Worm (Caenorhabditis elegans) whole organism, L2 larva: Measurements from ENCODE around the gene rft-1.

Experiments used
- R02D3.7 ChIP-seq: fragments of 150-350 bp; optimal IDR thresholded peaks from 2 replicates; lab custom pipeline; 2014; ENCODE audit warnings: missing biosample characterization, missing genetic modification characterization
- ama-1 ChIP-seq: fragments of 150-350 bp; optimal IDR thresholded peaks from 2 replicates; lab custom pipeline; 2018; ENCODE audit warnings: inconsistent platforms
- egl-27 ChIP-seq: sonication (generic microtip); optimal IDR thresholded peaks from 3 replicates; lab custom pipeline; 2017; ENCODE audit warnings: missing biosample characterization, missing genetic modification reagents, missing genetic modification characterization
- nhr-12 ChIP-seq: fragments of 150-350 bp; optimal IDR thresholded peaks from 2 replicates; lab custom pipeline; 2014; ENCODE audit warnings: missing biosample characterization, missing genetic modification characterization
- nhr-6 ChIP-seq: fragments of 150-350 bp; optimal IDR thresholded peaks from 2 replicates; lab custom pipeline; 2014; ENCODE audit warnings: missing biosample characterization, missing genetic modification characterization
- snpc-4 ChIP-seq: fragments of 150-350 bp; optimal IDR thresholded peaks from 2 replicates; lab custom pipeline; 2014; ENCODE audit warnings: missing biosample characterization, missing genetic modification characterization
- unc-55 ChIP-seq: fragments of 150-350 bp; sonication (generic microtip); optimal IDR thresholded peaks from 3 replicates; lab custom pipeline; 2014; ENCODE audit warnings: missing biosample characterization, missing genetic modification reagents, missing genetic modification characterization
- unc-62 ChIP-seq: fragments of 150-350 bp; optimal IDR thresholded peaks from 2 replicates; lab custom pipeline; 2014; ENCODE audit warnings: missing biosample characterization, missing genetic modification reagents, missing genetic modification characterization
- zag-1 ChIP-seq: fragments of 150-350 bp; optimal IDR thresholded peaks from 2 replicates; lab custom pipeline; 2014; ENCODE audit warnings: missing biosample characterization, missing genetic modification characterization

DNA sequence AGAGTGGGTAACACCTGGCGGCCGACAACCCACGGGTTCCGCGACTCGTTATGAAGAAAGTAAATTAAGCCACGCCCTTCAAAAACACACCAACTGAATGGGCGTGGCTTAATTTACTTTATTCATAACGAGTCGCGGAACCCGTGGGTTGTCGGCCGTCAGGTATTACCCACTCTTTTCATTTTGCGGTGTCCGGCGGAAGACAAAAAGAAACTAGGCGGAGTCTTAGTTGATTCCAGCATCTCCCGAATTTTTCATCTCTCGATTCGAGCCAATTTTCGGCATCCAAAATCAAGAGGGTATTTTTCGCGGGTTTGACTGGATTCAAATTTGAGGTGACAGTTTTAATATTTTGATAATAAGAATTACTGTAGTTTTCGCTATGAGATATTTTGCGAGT is 4.6 kb upstream of the rft-1 start:
- no peak for TF ChIP-seq ama-1
- TF ChIP-seq nhr-12 (tag; lab: Kevin White, UChicago): no peak
- no peak for TF ChIP-seq snpc-4 (tag; lab: Kevin White, UChicago)
- TF ChIP-seq unc-62 (GFP tag; lab: Kevin White, UChicago): no peak
- no peak for TF ChIP-seq R02D3.7
- TF ChIP-seq unc-55 (GFP tag; lab: Kevin White, UChicago): no peak
- no peak for TF ChIP-seq nhr-6 (tag; lab: Kevin White, UChicago)
- no peak for TF ChIP-seq zag-1 (tag; lab: Kevin White, UChicago)
- TF ChIP-seq egl-27 (tag; lab: Kevin White, UChicago): no peak
